Fruit fly (Drosophila melanogaster) S2 (cell line): ENCODE data around the gene CG15561.

Experiments
- CG8478 ChIP-seq: fragments of >200 bp; optimal IDR thresholded peaks from 2 replicates; lab custom pipeline; 2018
- CTCF ChIP-seq, 2 experiments: fragments of >200 bp; optimal IDR thresholded peaks; 2 replicates each; lab custom pipeline; 2018

dm6 chr3R:31235262-31235661 is 19.5 kb upstream of the CG15561 start, which contains the start of gene CG15564:
- TF ChIP-seq CTCF (optimal IDR thresholded peaks at IDR 0.05; lab: Kevin White, UChicago) (no peak), CG8478 (lab: Kevin White, UChicago) (no peak)
